Fruit fly (Drosophila melanogaster) whole organism, embryonic: ENCODE results near the gene CG31922.

Experiments used
- B-H2 ChIP-seq: fragments of 200-800 bp; sonication (Bioruptor generic); optimal IDR thresholded peaks from 2 replicates; lab custom pipeline; 2018; ENCODE audit warnings: missing biosample characterization, mild to moderate bottlenecking, missing genetic modification characterization
- CG11085 ChIP-seq: fragments of 200-800 bp; sonication (Bioruptor generic); IDR thresholded peaks from 2 replicates; pipeline ENCODE4 v1.3.6; 2022; ENCODE audit warnings: missing biosample characterization, missing genetic modification characterization
- CG11247 ChIP-seq: fragments of 200-800 bp; sonication (Bioruptor generic); IDR thresholded peaks from 2 replicates; pipeline ENCODE4 v1.3.6; 2022; ENCODE audit warnings: missing biosample characterization, missing genetic modification characterization
- CG12071 ChIP-seq: fragments of 200-800 bp; sonication (Bioruptor generic); optimal IDR thresholded peaks from 3 replicates; lab custom pipeline; 2018; ENCODE audit warnings: missing biosample characterization, mild to moderate bottlenecking, missing genetic modification characterization
- CG12104 ChIP-seq: fragments of 200-800 bp; sonication (Bioruptor generic); optimal IDR thresholded peaks from 3 replicates; lab custom pipeline; 2016; ENCODE audit warnings: missing biosample characterization, missing genetic modification characterization
- CG15269 ChIP-seq: fragments of 200-800 bp; sonication (Bioruptor generic); optimal IDR thresholded peaks from 2 replicates; lab custom pipeline; 2018; ENCODE audit warnings: missing biosample characterization, mild to moderate bottlenecking, missing genetic modification characterization, moderate library complexity
- CG1602 ChIP-seq: fragments of 200-800 bp; sonication (Bioruptor generic); optimal IDR thresholded peaks from 3 replicates; lab custom pipeline; 2016; ENCODE audit warnings: missing biosample characterization, missing genetic modification characterization
- CG16815 ChIP-seq: fragments of 200-800 bp; sonication (Bioruptor generic); optimal IDR thresholded peaks from 3 replicates; lab custom pipeline; 2017; ENCODE audit warnings: missing biosample characterization, mild to moderate bottlenecking, missing genetic modification characterization
- CG1792 ChIP-seq: fragments of 200-800 bp; sonication (Bioruptor generic); optimal IDR thresholded peaks from 2 replicates; lab custom pipeline; 2016; ENCODE audit warnings: missing biosample characterization, missing genetic modification characterization
- CG18262 ChIP-seq: fragments of 200-800 bp; optimal IDR thresholded peaks from 3 replicates; lab custom pipeline; 2019; ENCODE audit warnings: missing biosample characterization, mild to moderate bottlenecking, missing genetic modification characterization, moderate library complexity
- CG18599 ChIP-seq: fragments of 200-800 bp; sonication (Bioruptor generic); optimal IDR thresholded peaks from 3 replicates; lab custom pipeline; 2017; ENCODE audit warnings: missing biosample characterization, missing genetic modification characterization, mild to moderate bottlenecking, moderate library complexity, missing genetic modification reagents
- CG2120 ChIP-seq: fragments of 200-800 bp; sonication (Bioruptor generic); optimal IDR thresholded peaks from 3 replicates; lab custom pipeline; 2016; ENCODE audit warnings: missing biosample characterization, missing genetic modification characterization
- CG2678 ChIP-seq: fragments of 200-800 bp; sonication (Bioruptor generic); optimal IDR thresholded peaks from 3 replicates; lab custom pipeline; 2019; ENCODE audit warnings: missing biosample characterization, mild to moderate bottlenecking, missing genetic modification characterization, moderate library complexity
- CG30403 ChIP-seq: fragments of 200-800 bp; sonication (Bioruptor generic); optimal IDR thresholded peaks from 3 replicates; lab custom pipeline; 2016; ENCODE audit warnings: missing biosample characterization, missing genetic modification characterization
- CG31365 ChIP-seq: fragments of 200-800 bp; sonication (Bioruptor generic); optimal IDR thresholded peaks from 2 replicates; lab custom pipeline; 2018; ENCODE audit warnings: missing biosample characterization, mild to moderate bottlenecking, missing genetic modification characterization
- CG31441 ChIP-seq: fragments of 200-800 bp; sonication (Bioruptor generic); IDR thresholded peaks from 2 replicates; pipeline ENCODE4 v1.3.6; 2022; ENCODE audit warnings: missing biosample characterization, missing genetic modification characterization
- CG3407 ChIP-seq: fragments of 200-800 bp; sonication (Bioruptor generic); optimal IDR thresholded peaks from 2 replicates; lab custom pipeline; 2018; ENCODE audit warnings: missing biosample characterization, mild to moderate bottlenecking, missing genetic modification characterization
- CG6813 ChIP-seq: fragments of 200-800 bp; sonication (Bioruptor generic); optimal IDR thresholded peaks from 2 replicates; lab custom pipeline; 2017; ENCODE audit warnings: missing biosample characterization, missing genetic modification characterization, mild to moderate bottlenecking, moderate library complexity, missing genetic modification reagents
- CG7372 ChIP-seq: fragments of 200-800 bp; sonication (Bioruptor generic); IDR thresholded peaks from 2 replicates; pipeline ENCODE4 v1.3.6; 2022; ENCODE audit warnings: missing biosample characterization, missing genetic modification characterization
- CG7987 ChIP-seq: fragments of 200-800 bp; sonication (Bioruptor generic); optimal IDR thresholded peaks from 2 replicates; lab custom pipeline; 2018; ENCODE audit warnings: missing biosample characterization, mild to moderate bottlenecking, missing genetic modification characterization, moderate library complexity
- CG8765 ChIP-seq: fragments of 200-800 bp; sonication (Bioruptor generic); IDR thresholded peaks from 2 replicates; pipeline ENCODE4 v1.3.6; 2022; ENCODE audit warnings: missing biosample characterization, missing genetic modification characterization
- CG9215 ChIP-seq: fragments of 200-800 bp; sonication (Bioruptor generic); IDR thresholded peaks from 2 replicates; pipeline ENCODE4 v1.3.6; 2022; ENCODE audit warnings: missing biosample characterization, missing genetic modification characterization
- CTCF ChIP-seq: fragments of 200-800 bp; sonication (Bioruptor generic); optimal IDR thresholded peaks from 2 replicates; lab custom pipeline; 2017; ENCODE audit warnings: missing biosample characterization, mild to moderate bottlenecking, missing genetic modification characterization, moderate library complexity
- Dfd ChIP-seq, 2 experiments: fragments of >200 bp; optimal IDR thresholded peaks; 2 replicates each; lab custom pipeline; 2017; ENCODE audit warnings: missing biosample characterization in 2 of 2, missing genetic modification characterization in 2 of 2
- Dip2 ChIP-seq: fragments of 200-800 bp; sonication (Bioruptor generic); IDR thresholded peaks from 2 replicates; pipeline ENCODE4 v1.3.6; 2022; ENCODE audit warnings: missing biosample characterization, missing genetic modification characterization
- Dp ChIP-seq: fragments of 200-800 bp; sonication (Bioruptor generic); optimal IDR thresholded peaks from 2 replicates; lab custom pipeline; 2018; ENCODE audit warnings: missing biosample characterization, mild to moderate bottlenecking, missing genetic modification characterization, moderate library complexity
- Ets65A ChIP-seq: fragments of 200-800 bp; sonication (Bioruptor generic); peaks from one replicate; lab custom pipeline; 2016; ENCODE audit warnings: missing biosample characterization, missing genetic modification characterization
- H15 ChIP-seq: fragments of 200-800 bp; sonication (Bioruptor generic); IDR thresholded peaks from 3 replicates; pipeline ENCODE4 v1.3.6; 2022; ENCODE audit warnings: missing biosample characterization, missing genetic modification characterization
- HHEX ChIP-seq: fragments of 200-800 bp; sonication (Bioruptor generic); optimal IDR thresholded peaks from 3 replicates; lab custom pipeline; 2017; ENCODE audit warnings: missing biosample characterization, mild to moderate bottlenecking, missing genetic modification characterization, missing genetic modification reagents
- Lpt ChIP-seq: fragments of >200 bp; optimal IDR thresholded peaks from 2 replicates; lab custom pipeline; 2018; ENCODE audit warnings: missing biosample characterization, missing genetic modification characterization
- Pdp1 ChIP-seq, 2 experiments: fragments of 200-800 bp; sonication (Bioruptor generic); optimal IDR thresholded peaks; 3 replicates each; lab custom pipeline; 2016; ENCODE audit warnings: missing biosample characterization in 2 of 2, missing genetic modification characterization in 2 of 2, mild to moderate bottlenecking in 1 of 2, moderate library complexity in 1 of 2
- Poxn ChIP-seq: fragments of 200-800 bp; sonication (Bioruptor generic); IDR thresholded peaks from 2 replicates; pipeline ENCODE4 v1.3.6; 2022; ENCODE audit warnings: missing biosample characterization, missing genetic modification characterization
- Ptx1 ChIP-seq: fragments of 200-800 bp; sonication (Bioruptor generic); IDR thresholded peaks from 2 replicates; pipeline ENCODE4 v1.3.6; 2022; ENCODE audit warnings: missing biosample characterization, missing genetic modification characterization
- Side ChIP-seq: fragments of 200-800 bp; sonication (Bioruptor generic); optimal IDR thresholded peaks from 2 replicates; lab custom pipeline; 2016; ENCODE audit warnings: missing biosample characterization, missing genetic modification characterization
- Stat92E ChIP-seq, 3 experiments: fragments of >200 bp in 2 of 3; fragments of 200-800 bp in 1 of 3; sonication (Bioruptor generic) in 1 of 3; optimal IDR thresholded peaks; 2 replicates each; lab custom pipeline; 2017 to 2019; ENCODE audit warnings: missing biosample characterization in 3 of 3, missing genetic modification characterization in 3 of 3, mild to moderate bottlenecking in 1 of 3, moderate library complexity in 1 of 3
- Xbp1 ChIP-seq: fragments of 200-800 bp; sonication (Bioruptor generic); optimal IDR thresholded peaks from 3 replicates; lab custom pipeline; 2016; ENCODE audit warnings: missing biosample characterization, mild to moderate bottlenecking, missing genetic modification characterization
- abd-A ChIP-seq: fragments of 200-800 bp; sonication (Bioruptor generic); optimal IDR thresholded peaks from 3 replicates; lab custom pipeline; 2019; ENCODE audit warnings: missing biosample characterization, mild to moderate bottlenecking, missing genetic modification characterization, moderate library complexity
- al ChIP-seq: fragments of 200-800 bp; sonication (Bioruptor generic); IDR thresholded peaks from 2 replicates; pipeline ENCODE4 v1.3.6; 2022; ENCODE audit warnings: missing biosample characterization, missing genetic modification characterization
- amos ChIP-seq: fragments of 200-800 bp; sonication (Bioruptor generic); IDR thresholded peaks from 2 replicates; pipeline ENCODE4 v1.3.6; 2022; ENCODE audit warnings: missing biosample characterization, missing genetic modification characterization; ENCODE audit not compliant: partially characterized antibody
- ap ChIP-seq: fragments of 200-800 bp; sonication (Bioruptor generic); IDR thresholded peaks from 2 replicates; pipeline ENCODE4 v1.3.6; 2022; ENCODE audit warnings: missing biosample characterization, missing genetic modification characterization
- chm ChIP-seq: fragments of 200-800 bp; sonication (Bioruptor generic); IDR thresholded peaks from 2 replicates; pipeline ENCODE4 v1.3.6; 2022; ENCODE audit warnings: missing biosample characterization, missing genetic modification characterization
- danr ChIP-seq: fragments of 200-800 bp; sonication (Bioruptor generic); IDR thresholded peaks from 2 replicates; pipeline ENCODE4 v1.3.6; 2022; ENCODE audit warnings: missing biosample characterization, missing genetic modification characterization
- exex ChIP-seq: fragments of 200-800 bp; sonication (Bioruptor generic); optimal IDR thresholded peaks from 4 replicates; lab custom pipeline; 2018; ENCODE audit warnings: missing biosample characterization, mild to moderate bottlenecking, missing genetic modification characterization, moderate library complexity
- ftz-f1 ChIP-seq: fragments of 200-800 bp; sonication (Bioruptor generic); optimal IDR thresholded peaks from 2 replicates; lab custom pipeline; 2016; ENCODE audit warnings: missing biosample characterization, missing genetic modification characterization
- gce ChIP-seq: fragments of 200-800 bp; sonication (Bioruptor generic); IDR thresholded peaks from 3 replicates; pipeline ENCODE4 v1.3.6; 2022; ENCODE audit warnings: missing biosample characterization, missing genetic modification characterization
- jing ChIP-seq: fragments of 200-800 bp; sonication (Bioruptor generic); optimal IDR thresholded peaks from 2 replicates; lab custom pipeline; 2018; ENCODE audit warnings: missing biosample characterization, mild to moderate bottlenecking, missing genetic modification characterization
- ken ChIP-seq: fragments of 200-800 bp; sonication (Bioruptor generic); IDR thresholded peaks from 3 replicates; pipeline ENCODE4 v1.3.6; 2022; ENCODE audit warnings: missing biosample characterization, missing genetic modification characterization
- lilli ChIP-seq: fragments of 200-800 bp; sonication (Bioruptor generic); optimal IDR thresholded peaks from 3 replicates; lab custom pipeline; 2016; ENCODE audit warnings: missing biosample characterization, missing genetic modification characterization
- nerfin-1 ChIP-seq: fragments of 200-800 bp; sonication (Bioruptor generic); optimal IDR thresholded peaks from 3 replicates; lab custom pipeline; 2019; ENCODE audit warnings: missing biosample characterization, mild to moderate bottlenecking, missing genetic modification characterization, moderate library complexity
- psq ChIP-seq: fragments of 200-800 bp; sonication (Bioruptor generic); optimal IDR thresholded peaks from 2 replicates; lab custom pipeline; 2017; ENCODE audit warnings: missing biosample characterization, missing genetic modification characterization
- salm ChIP-seq: fragments of 200-800 bp; sonication (Bioruptor generic); optimal IDR thresholded peaks from 2 replicates; lab custom pipeline; 2018; ENCODE audit warnings: missing biosample characterization, mild to moderate bottlenecking, missing genetic modification characterization
- tin ChIP-seq: fragments of 200-800 bp; sonication (Bioruptor generic); optimal IDR thresholded peaks from 3 replicates; lab custom pipeline; 2016; ENCODE audit warnings: missing biosample characterization, missing genetic modification characterization

Gene CG31922

dm6 chr2L:1207432-1207831 lies 37.5 kb downstream of the CG31922 start (continued):
- TF ChIP-seq CG31441 (GFP tag; lab: Robert Waterston, UW) (peak; percentile 30; the same call in 1 of the 2 replicates), CG18599 (GFP tag; lab: Kevin White, UChicago) (peak; percentile 77), CG30403 (GFP tag; lab: Kevin White, UChicago) (peak; percentile 31), CG12071 (GFP tag; lab: Kevin White, UChicago) (peak; percentile 16), ftz-f1 (GFP tag; lab: Kevin White, UChicago) (no peak), Poxn (GFP tag; lab: Robert Waterston, UW) (peak; percentile 9; the same call in 1 of the 2 replicates), psq (GFP tag; lab: Kevin White, UChicago) (no peak), CG15269 (tag; lab: Kevin White, UChicago) (peak; percentile 75), gce (GFP tag; lab: Robert Waterston, UW) (0 out of 3 replicates have a peak, but pooled peaks have one; percentile 36), salm (tag; lab: Kevin White, UChicago) (no peak), Dip2 (GFP tag; lab: Robert Waterston, UW) (peak; percentile 24; the same call in 1 of the 2 replicates), al (GFP tag; lab: Robert Waterston, UW) (no peak), CG1602 (GFP tag; lab: Kevin White, UChicago) (peak; percentile 13), Dp (GFP tag; lab: Kevin White, UChicago) (no peak), lilli (peak; percentile 29), nerfin-1 (no peak), ap (peak; percentile 32), tin (no peak), CG18262 (peak; percentile 6), Xbp1 (peak; percentile 67), CG7372 (peak; percentile 49; the same call in 1 of the 2 replicates), CG16815 (GFP tag; lab: Kevin White, UChicago) (peak; percentile 24), amos (GFP tag; lab: Robert Waterston, UW) (no peak), CG7987 (GFP tag; lab: Kevin White, UChicago) (no peak), CG9215 (GFP tag; lab: Robert Waterston, UW) (peak; percentile 55), CG6813 (GFP tag; lab: Kevin White, UChicago) (no peak), B-H2 (GFP tag; lab: Kevin White, UChicago) (no peak), Dfd (GFP tag; optimal IDR thresholded peaks at IDR 0.05; lab: Kevin White, UChicago) (no peak), CG11085 (0 out of 2 replicates have a peak, but pooled peaks have one; percentile 21), CG11247 (GFP tag; lab: Robert Waterston, UW) (peak; percentile 45; the same call in 1 of the 2 replicates), CG2678 (peak; percentile 60), chm (GFP tag; lab: Robert Waterston, UW) (no peak), CG31365 (tag; lab: Kevin White, UChicago) (no peak), jing (GFP tag; lab: Kevin White, UChicago) (no peak), Side (GFP tag; lab: Kevin White, UChicago) (no peak), H15 (GFP tag; lab: Robert Waterston, UW) (peak; percentile 63; the same call in 1 of the 3 replicates), Lpt (no peak), danr (GFP tag; lab: Robert Waterston, UW) (no peak), ken (GFP tag; lab: Robert Waterston, UW) (peak; percentile 70), CG8765 (peak; percentile 12; the same call in 1 of the 2 replicates), CG2120 (GFP tag; lab: Kevin White, UChicago) (peak; percentile 80), abd-A (tag; lab: Kevin White, UChicago) (no peak), CG1792 (GFP tag; lab: Kevin White, UChicago) (no peak), Stat92E (GFP tag; optimal IDR thresholded peaks at IDR 0.05; lab: Kevin White, UChicago) (no peak), exex (tag; lab: Kevin White, UChicago) (no peak), CTCF (GFP tag; lab: Kevin White, UChicago) (no peak), CG3407 (GFP tag; lab: Kevin White, UChicago) (peak; percentile 18), CG12104 (GFP tag; lab: Kevin White, UChicago) (no peak), Pdp1 (GFP tag; optimal IDR thresholded peaks at IDR 0.05; lab: Kevin White, UChicago) (peak in 1 of 2 experiments; percentile 20), HHEX (GFP tag; lab: Kevin White, UChicago) (peak; percentile 45), Ets65A (peak; percentile 82), Ptx1 (peak; percentile 63)
